Fruit fly (Drosophila melanogaster) whole organism, embryonic: ENCODE measurements around the gene Hinfp.

Experiments
- CG10366 ChIP-seq: fragments of 200-800 bp; sonication (Bioruptor generic); IDR thresholded peaks from 2 replicates; pipeline ENCODE4 v1.3.6; 2022; ENCODE audit warnings: missing biosample characterization, missing genetic modification characterization
- CG12155 ChIP-seq: fragments of 200-800 bp; sonication (Bioruptor generic); optimal IDR thresholded peaks from 3 replicates; lab custom pipeline; 2016; ENCODE audit warnings: missing biosample characterization, missing genetic modification characterization
- CG12219 ChIP-seq: fragments of 200-800 bp; sonication (Bioruptor generic); optimal IDR thresholded peaks from 3 replicates; lab custom pipeline; 2018; ENCODE audit warnings: missing biosample characterization, mild to moderate bottlenecking, missing genetic modification characterization
- CG12942 ChIP-seq: fragments of 200-800 bp; sonication (Bioruptor generic); optimal IDR thresholded peaks from 3 replicates; lab custom pipeline; 2016; ENCODE audit warnings: missing biosample characterization, missing genetic modification characterization
- CG13287 ChIP-seq: fragments of 200-800 bp; sonication (Bioruptor generic); IDR thresholded peaks from 2 replicates; pipeline ENCODE4 v1.3.6; 2022; ENCODE audit warnings: missing biosample characterization, missing genetic modification characterization; ENCODE audit not compliant: partially characterized antibody
- CG13296 ChIP-seq: fragments of 200-800 bp; sonication (Bioruptor generic); optimal IDR thresholded peaks from 3 replicates; lab custom pipeline; 2018; ENCODE audit warnings: missing biosample characterization, mild to moderate bottlenecking, missing genetic modification characterization
- CG14710 ChIP-seq: fragments of 200-800 bp; sonication (Bioruptor generic); optimal IDR thresholded peaks from 3 replicates; lab custom pipeline; 2019; ENCODE audit warnings: missing biosample characterization, mild to moderate bottlenecking, missing genetic modification characterization, moderate library complexity
- CG15479 ChIP-seq: fragments of 200-800 bp; sonication (Bioruptor generic); optimal IDR thresholded peaks from 3 replicates; lab custom pipeline; 2019; ENCODE audit warnings: missing biosample characterization, mild to moderate bottlenecking, missing genetic modification characterization, moderate library complexity
- CG16815 ChIP-seq: fragments of 200-800 bp; sonication (Bioruptor generic); optimal IDR thresholded peaks from 3 replicates; lab custom pipeline; 2017; ENCODE audit warnings: missing biosample characterization, mild to moderate bottlenecking, missing genetic modification characterization
- CG17359 ChIP-seq: fragments of 200-800 bp; sonication (Bioruptor generic); optimal IDR thresholded peaks from 3 replicates; lab custom pipeline; 2018; ENCODE audit warnings: missing biosample characterization, mild to moderate bottlenecking, missing genetic modification characterization, moderate library complexity
- CG17912 ChIP-seq: fragments of 200-800 bp; sonication (Bioruptor generic); optimal IDR thresholded peaks from 2 replicates; lab custom pipeline; 2018; ENCODE audit warnings: missing biosample characterization, mild to moderate bottlenecking, missing genetic modification characterization
- CG2712 ChIP-seq: fragments of 200-800 bp; optimal IDR thresholded peaks from 3 replicates; lab custom pipeline; 2019; ENCODE audit warnings: missing biosample characterization, mild to moderate bottlenecking, missing genetic modification characterization, moderate library complexity
- CG3281 ChIP-seq: fragments of 200-800 bp; sonication (Bioruptor generic); optimal IDR thresholded peaks from 3 replicates; lab custom pipeline; 2017; ENCODE audit warnings: missing biosample characterization, mild to moderate bottlenecking, missing genetic modification characterization
- CG33213 ChIP-seq: fragments of 200-800 bp; sonication (Bioruptor generic); optimal IDR thresholded peaks from 3 replicates; lab custom pipeline; 2016; ENCODE audit warnings: missing biosample characterization, missing genetic modification characterization
- CG4282 ChIP-seq: fragments of 200-800 bp; sonication (Bioruptor generic); optimal IDR thresholded peaks from 2 replicates; lab custom pipeline; 2016; ENCODE audit warnings: missing biosample characterization, missing genetic modification characterization
- CG7357 ChIP-seq: fragments of 200-800 bp; sonication (Bioruptor generic); IDR thresholded peaks from 3 replicates; pipeline ENCODE4 v1.3.6; 2022; ENCODE audit warnings: missing biosample characterization, missing genetic modification characterization
- CG8359 ChIP-seq: fragments of 200-800 bp; sonication (Bioruptor generic); optimal IDR thresholded peaks from 2 replicates; lab custom pipeline; 2017; ENCODE audit warnings: missing biosample characterization, mild to moderate bottlenecking, missing genetic modification characterization, borderline replicate concordance
- CG8765 ChIP-seq: fragments of 200-800 bp; sonication (Bioruptor generic); IDR thresholded peaks from 2 replicates; pipeline ENCODE4 v1.3.6; 2022; ENCODE audit warnings: missing biosample characterization, missing genetic modification characterization
- Chrac-16 ChIP-seq: fragments of 200-800 bp; sonication (Bioruptor generic); optimal IDR thresholded peaks from 3 replicates; lab custom pipeline; 2016; ENCODE audit warnings: missing biosample characterization, missing genetic modification characterization
- D19B ChIP-seq: fragments of 200-800 bp; sonication (Bioruptor generic); optimal IDR thresholded peaks from 2 replicates; lab custom pipeline; 2017; ENCODE audit warnings: missing biosample characterization, mild to moderate bottlenecking, missing genetic modification characterization
- Doc3 ChIP-seq: fragments of 200-800 bp; sonication (Bioruptor generic); IDR thresholded peaks from 3 replicates; pipeline ENCODE4 v1.3.6; 2022; ENCODE audit warnings: missing biosample characterization, missing genetic modification characterization; ENCODE audit not compliant: partially characterized antibody
- Ets65A ChIP-seq: fragments of 200-800 bp; sonication (Bioruptor generic); peaks from one replicate; lab custom pipeline; 2016; ENCODE audit warnings: missing biosample characterization, missing genetic modification characterization
- H15 ChIP-seq: fragments of 200-800 bp; sonication (Bioruptor generic); IDR thresholded peaks from 3 replicates; pipeline ENCODE4 v1.3.6; 2022; ENCODE audit warnings: missing biosample characterization, missing genetic modification characterization
- Hr51 ChIP-seq, 2 experiments: fragments of 200-800 bp; sonication (Bioruptor generic); optimal IDR thresholded peaks; 2 replicates in 1 of 2; 3 replicates in 1 of 2; lab custom pipeline; 2016 to 2018; ENCODE audit warnings: missing biosample characterization in 2 of 2, missing genetic modification characterization in 2 of 2, mild to moderate bottlenecking in 1 of 2, moderate library complexity in 1 of 2
- Lim3 ChIP-seq: fragments of 200-800 bp; sonication (Bioruptor generic); IDR thresholded peaks from 2 replicates; pipeline ENCODE4 v1.3.6; 2022; ENCODE audit warnings: missing biosample characterization, missing genetic modification characterization
- MBD-R2 ChIP-seq: fragments of 200-800 bp; sonication (Bioruptor generic); IDR thresholded peaks from 2 replicates; pipeline ENCODE4 v1.3.6; 2022; ENCODE audit warnings: missing biosample characterization, missing genetic modification characterization
- Myb ChIP-seq: fragments of 200-800 bp; sonication (Bioruptor generic); optimal IDR thresholded peaks from 2 replicates; lab custom pipeline; 2016; ENCODE audit warnings: missing biosample characterization, missing genetic modification characterization
- Poxn ChIP-seq: fragments of 200-800 bp; sonication (Bioruptor generic); IDR thresholded peaks from 2 replicates; pipeline ENCODE4 v1.3.6; 2022; ENCODE audit warnings: missing biosample characterization, missing genetic modification characterization
- Sox100B ChIP-seq: fragments of 200-800 bp; sonication (Bioruptor generic); optimal IDR thresholded peaks from 3 replicates; lab custom pipeline; 2018; ENCODE audit warnings: missing biosample characterization, mild to moderate bottlenecking, missing genetic modification characterization
- Taf1 ChIP-seq: fragments of 200-800 bp; sonication (Bioruptor generic); IDR thresholded peaks from 2 replicates; pipeline ENCODE4 v1.3.6; 2022; ENCODE audit warnings: missing biosample characterization, missing genetic modification characterization
- aop ChIP-seq: fragments of 200-800 bp; sonication (Bioruptor generic); IDR thresholded peaks from 2 replicates; pipeline ENCODE4 v1.3.6; 2022; ENCODE audit warnings: missing biosample characterization, missing genetic modification characterization
- cg ChIP-seq: fragments of 200-800 bp; sonication (Bioruptor generic); optimal IDR thresholded peaks from 3 replicates; lab custom pipeline; 2019; ENCODE audit warnings: missing biosample characterization, mild to moderate bottlenecking, missing genetic modification characterization, moderate library complexity
- en ChIP-seq: fragments of 200-800 bp; sonication (Bioruptor generic); optimal IDR thresholded peaks from 2 replicates; lab custom pipeline; 2016; ENCODE audit warnings: missing biosample characterization, missing genetic modification characterization
- fru ChIP-seq: fragments of >200 bp; optimal IDR thresholded peaks from 2 replicates; lab custom pipeline; 2017
- gsb-n ChIP-seq: fragments of 200-800 bp; sonication (Bioruptor generic); optimal IDR thresholded peaks from 3 replicates; lab custom pipeline; 2018; ENCODE audit warnings: missing biosample characterization, mild to moderate bottlenecking, missing genetic modification characterization
- h ChIP-seq: fragments of >200 bp; optimal IDR thresholded peaks from 2 replicates; lab custom pipeline; 2017
- hth ChIP-seq: fragments of >200 bp; optimal IDR thresholded peaks from 2 replicates; lab custom pipeline; 2017; ENCODE audit warnings: inconsistent platforms
- luna ChIP-seq: fragments of 200-800 bp; sonication (Bioruptor generic); optimal IDR thresholded peaks from 2 replicates; lab custom pipeline; 2016; ENCODE audit warnings: missing biosample characterization, missing genetic modification characterization
- mld ChIP-seq: fragments of 200-800 bp; sonication (Bioruptor generic); IDR thresholded peaks from 3 replicates; pipeline ENCODE4 v1.3.6; 2022; ENCODE audit warnings: missing biosample characterization, missing genetic modification characterization; ENCODE audit not compliant: partially characterized antibody
- pan ChIP-seq, 4 experiments: fragments of >200 bp in 3 of 4; fragments of 200-800 bp in 1 of 4; sonication (Bioruptor generic) in 1 of 4; optimal IDR thresholded peaks in 3 of 4; IDR thresholded peaks in 1 of 4; 2 replicates each; pipeline versions ENCODE4 v1.3.6 to Lab custom; 2017 to 2022; ENCODE audit warnings: missing biosample characterization in 2 of 4, missing genetic modification characterization in 2 of 4, mixed read lengths in 1 of 4
- peb ChIP-seq: fragments of 200-800 bp; sonication (Bioruptor generic); IDR thresholded peaks from 2 replicates; pipeline ENCODE4 v1.3.6; 2022; ENCODE audit warnings: missing biosample characterization, missing genetic modification characterization
- pfk ChIP-seq: fragments of 200-800 bp; sonication (Bioruptor generic); optimal IDR thresholded peaks from 2 replicates; lab custom pipeline; 2018; ENCODE audit warnings: missing biosample characterization, mild to moderate bottlenecking, missing genetic modification characterization, moderate library complexity
- pita ChIP-seq: fragments of 200-800 bp; sonication (Bioruptor generic); optimal IDR thresholded peaks from 2 replicates; lab custom pipeline; 2017; ENCODE audit warnings: missing biosample characterization, mild to moderate bottlenecking, missing genetic modification characterization
- pum ChIP-seq: fragments of 200-800 bp; sonication (Bioruptor generic); optimal IDR thresholded peaks from 2 replicates; lab custom pipeline; 2016; ENCODE audit warnings: missing biosample characterization, missing genetic modification characterization
- rib ChIP-seq: fragments of 200-800 bp; sonication (Bioruptor generic); IDR thresholded peaks from 2 replicates; pipeline ENCODE4 v1.3.6; 2022; ENCODE audit warnings: missing biosample characterization, missing genetic modification characterization
- sima ChIP-seq: fragments of 200-800 bp; sonication (Bioruptor generic); optimal IDR thresholded peaks from 2 replicates; lab custom pipeline; 2016; ENCODE audit warnings: missing biosample characterization, missing genetic modification characterization
- slou ChIP-seq: fragments of 200-800 bp; sonication (Bioruptor generic); optimal IDR thresholded peaks from 3 replicates; lab custom pipeline; 2016; ENCODE audit warnings: missing biosample characterization, missing genetic modification characterization
- slp2 ChIP-seq: fragments of 200-800 bp; sonication (Bioruptor generic); optimal IDR thresholded peaks from 2 replicates; lab custom pipeline; 2016; ENCODE audit warnings: missing biosample characterization, missing genetic modification characterization
- so ChIP-seq: fragments of 200-800 bp; sonication (Bioruptor generic); IDR thresholded peaks from 3 replicates; pipeline ENCODE4 v1.3.6; 2022; ENCODE audit warnings: missing biosample characterization, missing genetic modification characterization
- tin ChIP-seq: fragments of 200-800 bp; sonication (Bioruptor generic); optimal IDR thresholded peaks from 3 replicates; lab custom pipeline; 2016; ENCODE audit warnings: missing biosample characterization, missing genetic modification characterization
- tll ChIP-seq, 2 experiments: fragments of 200-800 bp in 1 of 2; fragments of >200 bp in 1 of 2; sonication (Bioruptor generic) in 1 of 2; optimal IDR thresholded peaks; 2 replicates each; lab custom pipeline; 2017 to 2019; ENCODE audit warnings: missing biosample characterization in 2 of 2, missing genetic modification characterization in 2 of 2, mild to moderate bottlenecking in 1 of 2, moderate library complexity in 1 of 2
- tup ChIP-seq: fragments of 200-800 bp; sonication (Bioruptor generic); optimal IDR thresholded peaks from 2 replicates; lab custom pipeline; 2016; ENCODE audit warnings: missing biosample characterization, mild to moderate bottlenecking, missing genetic modification characterization, moderate library complexity
- twi ChIP-seq: fragments of 200-800 bp; optimal IDR thresholded peaks from 2 replicates; lab custom pipeline; 2019; ENCODE audit warnings: missing biosample characterization, mild to moderate bottlenecking, missing genetic modification characterization, moderate library complexity

The Hinfp gene

DNA sequence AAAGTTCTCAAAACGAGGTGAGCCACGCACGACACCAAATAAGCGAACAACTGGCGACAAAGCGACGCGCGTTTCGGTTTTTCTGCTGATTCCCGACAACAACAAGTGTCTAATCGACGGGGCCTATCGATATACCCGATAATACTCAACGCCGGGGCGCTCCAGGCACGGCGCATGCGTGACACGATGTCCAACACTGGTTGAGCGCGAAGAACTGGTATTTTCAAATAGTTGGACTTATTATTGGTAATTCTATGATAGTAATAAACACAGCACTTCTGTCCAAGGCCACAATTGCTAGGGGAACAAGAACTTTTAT, 7.9 kb upstream of the Hinfp start (continued):
- TF ChIP-seq Ets65A (GFP tag; lab: Kevin White, UChicago) (no peak), en (no peak), CG14710 (tag; lab: Kevin White, UChicago) (peak; percentile 19), aop (GFP tag; lab: Robert Waterston, UW) (no peak), slp2 (GFP tag; lab: Kevin White, UChicago) (no peak), cg (GFP tag; lab: Kevin White, UChicago) (no peak), Hr51 (GFP tag; optimal IDR thresholded peaks at IDR 0.05; lab: Kevin White, UChicago) (no peak), CG17912 (GFP tag; lab: Kevin White, UChicago) (no peak), pan (optimal IDR thresholded peaks at IDR 0.05; lab: Kevin White, UChicago) (no peak), pan (GFP tag; optimal IDR thresholded peaks at IDR 0.05 in 1 of 2, IDR thresholded peaks at IDR 0.05 in 1 of 2) (no peak), peb (no peak), slou (GFP tag; lab: Kevin White, UChicago) (no peak), tin (GFP tag; lab: Kevin White, UChicago) (no peak), CG4282 (GFP tag; lab: Kevin White, UChicago) (no peak), pfk (GFP tag; lab: Kevin White, UChicago) (no peak), CG2712 (tag; lab: Kevin White, UChicago) (peak; percentile 5), CG33213 (GFP tag; lab: Kevin White, UChicago) (no peak), pita (GFP tag; lab: Kevin White, UChicago) (no peak), CG13296 (GFP tag; lab: Kevin White, UChicago) (no peak), gsb-n (tag; lab: Kevin White, UChicago) (no peak), CG16815 (no peak), Doc3 (GFP tag; lab: Robert Waterston, UW) (peak; percentile 73), sima (GFP tag; lab: Kevin White, UChicago) (no peak), CG15479 (GFP tag; lab: Kevin White, UChicago) (no peak), fru (no peak), Chrac-16 (no peak), hth (lab: Kevin White, UChicago) (no peak), luna (GFP tag; lab: Kevin White, UChicago) (no peak), CG12219 (GFP tag; lab: Kevin White, UChicago) (no peak), D19B (GFP tag; lab: Kevin White, UChicago) (no peak), Myb (GFP tag; lab: Kevin White, UChicago) (peak; percentile 44), MBD-R2 (GFP tag; lab: Robert Waterston, UW) (no peak; the same call in 1 of the 2 replicates), CG10366 (no peak), CG17359 (tag; lab: Kevin White, UChicago) (no peak), Lim3 (GFP tag; lab: Robert Waterston, UW) (no peak), tup (GFP tag; lab: Kevin White, UChicago) (no peak), CG13287 (GFP tag; lab: Robert Waterston, UW) (peak; percentile 81), CG12155 (GFP tag; lab: Kevin White, UChicago) (no peak), h (lab: Kevin White, UChicago) (no peak), so (GFP tag; lab: Robert Waterston, UW) (no peak), CG12942 (no peak), H15 (GFP tag; lab: Robert Waterston, UW) (no peak), mld (GFP tag; lab: Robert Waterston, UW) (peak; percentile 57; the same call in 1 of the 3 replicates), Poxn (GFP tag; lab: Robert Waterston, UW) (no peak), CG8765 (GFP tag; lab: Robert Waterston, UW) (no peak), CG8359 (no peak), CG7357 (GFP tag; lab: Robert Waterston, UW) (no peak), CG3281 (no peak), Sox100B (GFP tag; lab: Kevin White, UChicago) (no peak), Taf1 (no peak), pum (no peak), twi (no peak), tll (GFP tag; optimal IDR thresholded peaks at IDR 0.05; lab: Kevin White, UChicago) (no peak), rib (no peak)
